Fruit fly (Drosophila melanogaster): ENCODE measurements around the gene CG4116.

Gene CG4116

dm6 chrX:3097008-3097407 is 29.6 kb upstream of the CG4116 start (continued):
- TF ChIP-seq CG10147 (GFP tag; optimal IDR thresholded peaks at IDR 0.05) (peak; percentile 82), CG11085 (GFP tag; IDR thresholded peaks at IDR 0.05) (peak; percentile 65), CG1792 (GFP tag; optimal IDR thresholded peaks at IDR 0.05) (peak; percentile 84), sisA (GFP tag; IDR thresholded peaks at IDR 0.05) (peak; percentile 92), tll (GFP tag; optimal IDR thresholded peaks at IDR 0.05) (no peak), CG33213 (GFP tag; optimal IDR thresholded peaks at IDR 0.05) (peak; percentile 91), CG8388 (GFP tag; optimal IDR thresholded peaks at IDR 0.05) (peak; percentile 95), Bteb2 (GFP tag; optimal IDR thresholded peaks at IDR 0.05) (peak; percentile 83), Hr39 (optimal IDR thresholded peaks at IDR 0.05) (no peak), Doc3 (GFP tag; IDR thresholded peaks at IDR 0.05; ENCODE audit: partially characterized antibody) (no peak), ttk (GFP tag; IDR thresholded peaks at IDR 0.05) (peak; percentile 90), Dfd (GFP tag; optimal IDR thresholded peaks at IDR 0.05) (no peak), CG7786 (GFP tag; optimal IDR thresholded peaks at IDR 0.05) (peak; percentile 90), Antp (GFP tag; optimal IDR thresholded peaks at IDR 0.05) (peak; percentile 95), ftz-f1 (GFP tag; optimal IDR thresholded peaks at IDR 0.05) (no peak), CG13296 (GFP tag; optimal IDR thresholded peaks at IDR 0.05) (peak; percentile 65), CG10366 (GFP tag; IDR thresholded peaks at IDR 0.05) (peak; percentile 86), Sin3A (optimal IDR thresholded peaks at IDR 0.05) (no peak), CG12155 (GFP tag; optimal IDR thresholded peaks at IDR 0.05) (peak; percentile 81), Ets65A (GFP tag) (peak; percentile 99), fd3F (GFP tag; optimal IDR thresholded peaks at IDR 0.05) (peak; percentile 48), CG11456 (GFP tag; IDR thresholded peaks at IDR 0.05) (peak; percentile 82), prd (optimal IDR thresholded peaks at IDR 0.05) (no peak), prd (GFP tag; IDR thresholded peaks at IDR 0.05) (peak; percentile 94), CG12236 (GFP tag; optimal IDR thresholded peaks at IDR 0.05) (peak; percentile 93), tup (GFP tag; optimal IDR thresholded peaks at IDR 0.05) (peak; percentile 87), Mad (GFP tag; optimal IDR thresholded peaks at IDR 0.05) (peak; percentile 93), hb (GFP tag; IDR thresholded peaks at IDR 0.05; ENCODE audit: partially characterized antibody) (no peak), CG8944 (GFP tag; optimal IDR thresholded peaks at IDR 0.05) (peak; percentile 95), CG7745 (tag; optimal IDR thresholded peaks at IDR 0.05) (peak; percentile 82), CG8478 (optimal IDR thresholded peaks at IDR 0.05) (no peak)

- TF ChIP-seq Xrp1 (GFP tag; IDR thresholded peaks at IDR 0.05) (no peak), Doc2 (GFP tag; IDR thresholded peaks at IDR 0.05) (no peak), CG10654 (GFP tag; optimal IDR thresholded peaks at IDR 0.05) (no peak), CG32532 (GFP tag; IDR thresholded peaks at IDR 0.05) (no peak), dmrt99B (tag; optimal IDR thresholded peaks at IDR 0.05) (peak; percentile 68), CG7745 (tag; optimal IDR thresholded peaks at IDR 0.05) (no peak), CG11504 (tag; optimal IDR thresholded peaks at IDR 0.05) (peak; percentile 62), insv (GFP tag; optimal IDR thresholded peaks at IDR 0.05) (no peak), her (GFP tag; optimal IDR thresholded peaks at IDR 0.05) (no peak), abd-A (tag; optimal IDR thresholded peaks at IDR 0.05) (no peak), CG4424 (GFP tag; optimal IDR thresholded peaks at IDR 0.05) (peak; percentile 37), pb (GFP tag; optimal IDR thresholded peaks at IDR 0.05) (no peak), gsb (GFP tag; IDR thresholded peaks at IDR 0.05) (no peak), Mes4 (GFP tag; optimal IDR thresholded peaks at IDR 0.05) (no peak), D19A (tag; optimal IDR thresholded peaks at IDR 0.05) (peak; percentile 20), CG8478 (optimal IDR thresholded peaks at IDR 0.05) (no peak), tna (GFP tag; IDR thresholded peaks at IDR 0.05; ENCODE audit: partially characterized antibody) (no peak), bigmax (GFP tag; optimal IDR thresholded peaks at IDR 0.05) (no peak), NK7.1 (GFP tag; optimal IDR thresholded peaks at IDR 0.05) (no peak), CG34422 (GFP tag; IDR thresholded peaks at IDR 0.05) (no peak), CG9797 (GFP tag; optimal IDR thresholded peaks at IDR 0.05) (no peak), CG16779 (GFP tag; IDR thresholded peaks at IDR 0.05) (no peak), ems (GFP tag; optimal IDR thresholded peaks at IDR 0.05) (no peak), Meics (GFP tag; optimal IDR thresholded peaks at IDR 0.05) (no peak), CG15011 (GFP tag; optimal IDR thresholded peaks at IDR 0.05) (no peak), cato (GFP tag; optimal IDR thresholded peaks at IDR 0.05; ENCODE audit: borderline replicate concordance) (no peak)
These were observed 29.0 kb upstream of the CG4116 start for dm6 chrX:3096324-3096723.
